Worm (Caenorhabditis elegans) whole organism, L1 larva: ENCODE measurements around the gene C29F9.8.

ENCODE experiments used
- ama-1 ChIP-seq: fragments of 150-350 bp; optimal IDR thresholded peaks from 2 replicates; lab custom pipeline; 2014
- hpl-2 ChIP-seq: fragments of 150-350 bp; optimal IDR thresholded peaks from 2 replicates; lab custom pipeline; 2014; ENCODE audit warnings: missing biosample characterization, missing genetic modification reagents, missing genetic modification characterization
- nhr-90 ChIP-seq: sonication (generic microtip); optimal IDR thresholded peaks from 2 replicates; lab custom pipeline; 2016; ENCODE audit warnings: mild to moderate bottlenecking, missing genetic modification characterization, missing compliant biosample characterization; ENCODE audit not compliant: poor library complexity
- snu-23 ChIP-seq: sonication (generic microtip); optimal IDR thresholded peaks from 2 replicates; lab custom pipeline; 2016; ENCODE audit warnings: missing genetic modification characterization, missing compliant biosample characterization
- unc-30 ChIP-seq: sonication (generic microtip); optimal IDR thresholded peaks from 2 replicates; lab custom pipeline; 2017; ENCODE audit warnings: missing biosample characterization, missing genetic modification characterization
- unc-86 ChIP-seq: sonication (generic microtip); optimal IDR thresholded peaks from 2 replicates; lab custom pipeline; 2016; ENCODE audit warnings: missing genetic modification characterization, missing compliant biosample characterization
- zag-1 ChIP-seq: fragments of 150-350 bp; optimal IDR thresholded peaks from 2 replicates; lab custom pipeline; 2014; ENCODE audit warnings: missing biosample characterization, missing genetic modification characterization
- ztf-4 ChIP-seq: fragments of 150-350 bp; optimal IDR thresholded peaks from 2 replicates; lab custom pipeline; 2014; ENCODE audit warnings: missing biosample characterization, missing genetic modification characterization

DNA sequence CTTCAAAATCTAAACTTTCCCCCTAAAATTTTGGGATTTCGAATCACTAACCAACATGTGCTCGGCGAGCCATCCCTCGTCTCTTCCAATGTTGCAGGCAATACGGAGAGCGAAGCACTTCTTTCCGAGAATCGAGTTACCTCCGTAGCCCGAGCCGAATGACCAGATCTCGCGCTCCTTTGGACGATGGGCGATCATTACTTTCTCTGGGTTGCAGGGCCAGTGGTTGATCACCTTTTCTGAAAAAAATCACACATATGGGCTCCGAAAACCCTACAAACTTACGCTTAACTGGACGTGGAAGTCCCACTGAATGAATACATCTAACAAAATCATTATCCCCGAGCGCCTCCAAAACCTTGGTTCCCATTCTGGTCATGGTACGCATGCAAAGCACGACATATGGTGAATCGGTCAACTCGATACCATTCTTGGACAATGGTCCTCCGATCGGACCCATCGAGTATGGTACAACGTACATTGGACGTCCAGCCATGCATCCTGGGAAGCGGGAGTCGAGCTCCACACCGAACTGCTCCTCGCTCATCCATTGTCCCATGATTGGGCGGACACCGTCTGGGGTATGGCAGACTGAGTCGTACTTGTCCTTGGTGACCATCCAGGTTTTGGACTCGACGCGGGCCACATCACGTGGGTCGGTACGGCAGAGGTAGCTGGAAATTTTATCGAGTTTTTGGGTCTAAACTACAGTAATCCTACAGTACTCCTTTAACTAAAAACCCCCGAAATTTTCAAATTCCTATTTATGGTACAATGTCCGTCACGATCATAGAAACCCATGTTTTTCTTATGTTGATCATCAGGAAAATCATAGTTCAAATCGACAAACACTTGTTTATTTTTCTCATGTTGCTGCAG lies 31.9 kb downstream of the C29F9.8 start:
- TF ChIP-seq ztf-4 (no peak), zag-1 (tag; lab: Kevin White, UChicago) (no peak), ama-1 (lab: Kevin White, UChicago) (no peak), unc-86 (tag; lab: Kevin White, UChicago) (no peak), snu-23 (no peak), unc-30 (tag; lab: Kevin White, UChicago) (no peak), hpl-2 (GFP tag; lab: Kevin White, UChicago) (no peak), nhr-90 (tag; lab: Kevin White, UChicago) (no peak)
